Worm (Caenorhabditis elegans) whole organism, young adult: Measurements from ENCODE around the gene set-4.

Source experiments
- hlh-26 ChIP-seq: fragments of 200-800 bp; sonication (Bioruptor generic); conservative IDR thresholded peaks from 2 replicates; pipeline ENCODE4 v1.3.6; 2022; ENCODE audit warnings: missing genetic modification reagents, missing genetic modification characterization, missing compliant biosample characterization
- lin-54 ChIP-seq: fragments of 200-800 bp; sonication (Bioruptor generic); optimal IDR thresholded peaks from 2 replicates; lab custom pipeline; 2018; ENCODE audit warnings: mild to moderate bottlenecking, missing genetic modification characterization, missing compliant biosample characterization
- lsy-27 ChIP-seq: sonication (generic microtip); optimal IDR thresholded peaks from 2 replicates; lab custom pipeline; 2017; ENCODE audit warnings: missing genetic modification characterization, mild to moderate bottlenecking, missing compliant biosample characterization, antibody characterized with exemption, missing genotype, borderline replicate concordance; ENCODE audit not compliant: insufficient read depth

DNA sequence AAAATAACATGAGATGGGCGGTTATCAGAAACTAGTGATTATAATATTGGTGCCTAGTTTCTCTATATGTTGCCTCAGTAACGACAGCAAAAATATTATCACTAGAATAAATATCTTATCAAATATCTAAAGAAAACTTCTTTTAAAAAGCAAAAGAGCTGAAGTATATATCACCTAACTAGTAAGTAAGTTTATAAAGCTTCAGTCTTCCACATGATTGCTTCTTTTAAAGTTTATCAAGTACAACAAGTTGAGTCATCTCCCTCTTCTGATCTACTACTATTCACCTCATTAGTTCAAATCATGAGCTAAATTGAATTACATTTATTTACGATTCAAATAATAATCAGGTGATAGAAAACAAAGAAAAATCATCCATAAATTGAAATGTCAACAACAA is 43.0 kb downstream of the set-4 start:
- no peak for TF ChIP-seq lsy-27
- TF ChIP-seq hlh-26 (GFP tag; lab: Robert Waterston, UW), result no peak
- no peak for TF ChIP-seq lin-54 (GFP tag; lab: Kevin White, UChicago)
